Fruit fly (Drosophila melanogaster): Measurements from ENCODE around the gene CG17129.

DNA sequence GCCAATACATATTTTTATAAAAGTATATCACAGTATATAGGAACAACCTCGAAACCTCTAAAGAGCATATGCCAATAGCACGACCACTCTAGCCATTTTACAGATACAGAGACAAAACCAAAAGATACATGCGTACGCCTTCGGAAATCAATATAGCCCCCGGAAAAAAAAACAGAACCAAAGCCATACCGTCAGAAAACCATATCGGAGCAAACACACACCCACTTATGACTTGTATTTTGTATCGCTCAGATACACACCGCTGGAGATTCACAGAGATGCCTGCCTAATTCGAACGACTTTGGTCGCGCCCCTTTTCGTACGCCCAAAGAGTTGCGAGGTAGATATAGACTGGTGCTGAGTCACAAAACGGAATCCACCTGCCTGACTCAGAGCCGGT lies 15.4 kb upstream of the CG17129 start:
- TF ChIP-seq pros (GFP tag; optimal IDR thresholded peaks at IDR 0.05) = no peak
- TF ChIP-seq ab (GFP tag; optimal IDR thresholded peaks at IDR 0.05) = no peak
- no peak for TF ChIP-seq CG15601 (tag; optimal IDR thresholded peaks at IDR 0.05)
- no peak for TF ChIP-seq CG33213 (GFP tag; optimal IDR thresholded peaks at IDR 0.05)
- TF ChIP-seq Ssrp (tag; optimal IDR thresholded peaks at IDR 0.05) = no peak
- TF ChIP-seq CG15479 (GFP tag; optimal IDR thresholded peaks at IDR 0.05) = no peak
- TF ChIP-seq ttk (GFP tag; IDR thresholded peaks at IDR 0.05) = no peak
